Fruit fly (Drosophila melanogaster) whole organism, embryonic: Measurements from ENCODE around the gene CG15141.

ENCODE experiments used
- Aef1 ChIP-seq: fragments of 200-800 bp; sonication (Bioruptor generic); IDR thresholded peaks from 3 replicates; pipeline ENCODE4 v1.3.6; 2022; ENCODE audit warnings: missing biosample characterization, missing genetic modification characterization
- Bteb2 ChIP-seq: fragments of 200-800 bp; sonication (Bioruptor generic); optimal IDR thresholded peaks from 2 replicates; lab custom pipeline; 2016; ENCODE audit warnings: missing biosample characterization, missing genetic modification characterization
- CG10209 ChIP-seq: fragments of 200-800 bp; sonication (Bioruptor generic); optimal IDR thresholded peaks from 3 replicates; lab custom pipeline; 2017; ENCODE audit warnings: missing biosample characterization, mild to moderate bottlenecking, missing genetic modification characterization, missing genetic modification reagents
- CG11247 ChIP-seq: fragments of 200-800 bp; sonication (Bioruptor generic); IDR thresholded peaks from 2 replicates; pipeline ENCODE4 v1.3.6; 2022; ENCODE audit warnings: missing biosample characterization, missing genetic modification characterization
- CG11696 ChIP-seq: fragments of 200-800 bp; sonication (Bioruptor generic); IDR thresholded peaks from 2 replicates; pipeline ENCODE4 v1.3.6; 2022; ENCODE audit warnings: missing biosample characterization, missing genetic modification characterization
- CG12219 ChIP-seq: fragments of 200-800 bp; sonication (Bioruptor generic); optimal IDR thresholded peaks from 3 replicates; lab custom pipeline; 2018; ENCODE audit warnings: missing biosample characterization, mild to moderate bottlenecking, missing genetic modification characterization
- CG12744 ChIP-seq: fragments of 200-800 bp; sonication (Bioruptor generic); optimal IDR thresholded peaks from 2 replicates; lab custom pipeline; 2016; ENCODE audit warnings: missing biosample characterization, missing genetic modification characterization
- CG13624 ChIP-seq: fragments of 200-800 bp; sonication (Bioruptor generic); optimal IDR thresholded peaks from 2 replicates; lab custom pipeline; 2016; ENCODE audit warnings: missing biosample characterization, missing genetic modification characterization
- CG14014 ChIP-seq: fragments of 200-800 bp; sonication (Bioruptor generic); IDR thresholded peaks from 2 replicates; pipeline ENCODE4 v1.3.6; 2022; ENCODE audit warnings: missing biosample characterization, missing genetic modification characterization
- CG17829 ChIP-seq: fragments of 200-800 bp; optimal IDR thresholded peaks from 2 replicates; lab custom pipeline; 2019; ENCODE audit warnings: missing biosample characterization, mild to moderate bottlenecking, missing genetic modification characterization, moderate library complexity
- CG2678 ChIP-seq: fragments of 200-800 bp; sonication (Bioruptor generic); optimal IDR thresholded peaks from 3 replicates; lab custom pipeline; 2019; ENCODE audit warnings: missing biosample characterization, mild to moderate bottlenecking, missing genetic modification characterization, moderate library complexity
- CG33213 ChIP-seq: fragments of 200-800 bp; sonication (Bioruptor generic); optimal IDR thresholded peaks from 3 replicates; lab custom pipeline; 2016; ENCODE audit warnings: missing biosample characterization, missing genetic modification characterization
- CG42726 ChIP-seq: fragments of 200-800 bp; sonication (Bioruptor generic); IDR thresholded peaks from 2 replicates; pipeline ENCODE4 v1.3.6; 2022; ENCODE audit warnings: missing biosample characterization, missing genetic modification characterization; ENCODE audit not compliant: partially characterized antibody
- CG4282 ChIP-seq: fragments of 200-800 bp; sonication (Bioruptor generic); optimal IDR thresholded peaks from 2 replicates; lab custom pipeline; 2016; ENCODE audit warnings: missing biosample characterization, missing genetic modification characterization
- CG4404 ChIP-seq: fragments of 200-800 bp; sonication (Bioruptor generic); IDR thresholded peaks from 2 replicates; pipeline ENCODE4 v1.3.6; 2022; ENCODE audit warnings: missing biosample characterization, missing genetic modification characterization
- CG5180 ChIP-seq: fragments of 200-800 bp; sonication (Bioruptor generic); optimal IDR thresholded peaks from 3 replicates; lab custom pipeline; 2017; ENCODE audit warnings: missing biosample characterization, missing genetic modification characterization, mild to moderate bottlenecking, moderate library complexity, missing genetic modification reagents
- CG6791 ChIP-seq: fragments of 200-800 bp; sonication (Bioruptor generic); IDR thresholded peaks from 3 replicates; pipeline ENCODE4 v1.3.6; 2022; ENCODE audit warnings: missing biosample characterization, missing genetic modification characterization; ENCODE audit not compliant: partially characterized antibody
- CG8281 ChIP-seq: fragments of 200-800 bp; sonication (Bioruptor generic); optimal IDR thresholded peaks from 2 replicates; lab custom pipeline; 2018; ENCODE audit warnings: missing biosample characterization, mild to moderate bottlenecking, missing genetic modification characterization, moderate library complexity
- CG8290 ChIP-seq, 3 experiments: fragments of 200-800 bp; sonication (Bioruptor generic); optimal IDR thresholded peaks; 2 replicates each; lab custom pipeline; 2016 to 2019; ENCODE audit warnings: missing biosample characterization in 3 of 3, missing genetic modification characterization in 3 of 3, mild to moderate bottlenecking in 2 of 3, moderate library complexity in 1 of 3
- CG8359 ChIP-seq: fragments of 200-800 bp; sonication (Bioruptor generic); optimal IDR thresholded peaks from 2 replicates; lab custom pipeline; 2017; ENCODE audit warnings: missing biosample characterization, mild to moderate bottlenecking, missing genetic modification characterization, borderline replicate concordance
- CG8388 ChIP-seq: fragments of 200-800 bp; sonication (Bioruptor generic); optimal IDR thresholded peaks from 2 replicates; lab custom pipeline; 2019; ENCODE audit warnings: missing biosample characterization, mild to moderate bottlenecking, missing genetic modification characterization, moderate library complexity
- ERR ChIP-seq: fragments of 200-800 bp; sonication (Bioruptor generic); optimal IDR thresholded peaks from 2 replicates; lab custom pipeline; 2016; ENCODE audit warnings: missing biosample characterization, missing genetic modification characterization
- HHEX ChIP-seq: fragments of 200-800 bp; sonication (Bioruptor generic); optimal IDR thresholded peaks from 3 replicates; lab custom pipeline; 2017; ENCODE audit warnings: missing biosample characterization, mild to moderate bottlenecking, missing genetic modification characterization, missing genetic modification reagents
- HLH3B ChIP-seq: fragments of 200-800 bp; sonication (Bioruptor generic); IDR thresholded peaks from 2 replicates; pipeline ENCODE4 v1.3.6; 2022; ENCODE audit warnings: missing biosample characterization, missing genetic modification characterization
- HmgD ChIP-seq: fragments of 200-800 bp; sonication (Bioruptor generic); optimal IDR thresholded peaks from 3 replicates; lab custom pipeline; 2016; ENCODE audit warnings: missing biosample characterization, missing genetic modification characterization
- Hr51 ChIP-seq, 2 experiments: fragments of 200-800 bp; sonication (Bioruptor generic); optimal IDR thresholded peaks; 2 replicates in 1 of 2; 3 replicates in 1 of 2; lab custom pipeline; 2016 to 2018; ENCODE audit warnings: missing biosample characterization in 2 of 2, missing genetic modification characterization in 2 of 2, mild to moderate bottlenecking in 1 of 2, moderate library complexity in 1 of 2
- Kr ChIP-seq: fragments of 200-800 bp; sonication (Bioruptor generic); optimal IDR thresholded peaks from 2 replicates; lab custom pipeline; 2017; ENCODE audit warnings: missing biosample characterization, mild to moderate bottlenecking, missing genetic modification characterization
- PHDP ChIP-seq: fragments of 200-800 bp; sonication (Bioruptor generic); optimal IDR thresholded peaks from 3 replicates; lab custom pipeline; 2018; ENCODE audit warnings: missing biosample characterization, mild to moderate bottlenecking, missing genetic modification characterization, moderate library complexity
- Ravus ChIP-seq: fragments of 200-800 bp; sonication (Bioruptor generic); IDR thresholded peaks from 2 replicates; pipeline ENCODE4 v1.3.6; 2022; ENCODE audit warnings: missing biosample characterization, missing genetic modification characterization
- Sin3A ChIP-seq: fragments of >200 bp; optimal IDR thresholded peaks from 2 replicates; lab custom pipeline; 2018
- Spps ChIP-seq: fragments of 200-800 bp; sonication (Bioruptor generic); optimal IDR thresholded peaks from 2 replicates; lab custom pipeline; 2018; ENCODE audit warnings: missing biosample characterization, mild to moderate bottlenecking, missing genetic modification characterization
- Xbp1 ChIP-seq: fragments of 200-800 bp; sonication (Bioruptor generic); optimal IDR thresholded peaks from 3 replicates; lab custom pipeline; 2016; ENCODE audit warnings: missing biosample characterization, mild to moderate bottlenecking, missing genetic modification characterization
- bbx ChIP-seq: fragments of 200-800 bp; sonication (Bioruptor generic); IDR thresholded peaks from 2 replicates; pipeline ENCODE4 v1.3.6; 2022; ENCODE audit warnings: missing biosample characterization, missing genetic modification characterization; ENCODE audit not compliant: partially characterized antibody
- chinmo ChIP-seq: fragments of 200-800 bp; sonication (Bioruptor generic); IDR thresholded peaks from 4 replicates; pipeline ENCODE4 v1.3.6; 2022; ENCODE audit warnings: missing biosample characterization, missing genetic modification characterization; ENCODE audit not compliant: partially characterized antibody
- corto ChIP-seq: fragments of 200-800 bp; sonication (Bioruptor generic); optimal IDR thresholded peaks from 2 replicates; lab custom pipeline; 2016; ENCODE audit warnings: missing biosample characterization, mild to moderate bottlenecking, missing genetic modification characterization, moderate library complexity
- emc ChIP-seq: fragments of 200-800 bp; sonication (Bioruptor generic); optimal IDR thresholded peaks from 2 replicates; lab custom pipeline; 2016; ENCODE audit warnings: missing biosample characterization, missing genetic modification characterization
- fu2 ChIP-seq: fragments of 200-800 bp; sonication (Bioruptor generic); optimal IDR thresholded peaks from 2 replicates; lab custom pipeline; 2016; ENCODE audit warnings: missing biosample characterization, missing genetic modification characterization
- gcm ChIP-seq: fragments of 200-800 bp; sonication (Bioruptor generic); optimal IDR thresholded peaks from 2 replicates; lab custom pipeline; 2019; ENCODE audit warnings: missing biosample characterization, mild to moderate bottlenecking, missing genetic modification characterization, moderate library complexity
- gem ChIP-seq: fragments of 200-800 bp; sonication (Bioruptor generic); optimal IDR thresholded peaks from 2 replicates; lab custom pipeline; 2019; ENCODE audit warnings: missing biosample characterization, mild to moderate bottlenecking, missing genetic modification characterization, moderate library complexity
- gro ChIP-seq: fragments of 200-800 bp; sonication (Bioruptor generic); optimal IDR thresholded peaks from 2 replicates; lab custom pipeline; 2016; ENCODE audit warnings: missing biosample characterization, missing genetic modification characterization
- lbe ChIP-seq: fragments of 200-800 bp; sonication (Bioruptor generic); optimal IDR thresholded peaks from 2 replicates; lab custom pipeline; 2016; ENCODE audit warnings: missing biosample characterization, mild to moderate bottlenecking, missing genetic modification characterization
- maf-S ChIP-seq: fragments of 200-800 bp; sonication (Bioruptor generic); optimal IDR thresholded peaks from 2 replicates; lab custom pipeline; 2016; ENCODE audit warnings: missing biosample characterization, missing genetic modification characterization
- odd ChIP-seq: fragments of 200-800 bp; sonication (Bioruptor generic); optimal IDR thresholded peaks from 2 replicates; lab custom pipeline; 2017; ENCODE audit warnings: missing biosample characterization, mild to moderate bottlenecking, missing genetic modification characterization
- pfk ChIP-seq: fragments of 200-800 bp; sonication (Bioruptor generic); optimal IDR thresholded peaks from 2 replicates; lab custom pipeline; 2018; ENCODE audit warnings: missing biosample characterization, mild to moderate bottlenecking, missing genetic modification characterization, moderate library complexity
- sim ChIP-seq: fragments of 200-800 bp; sonication (Bioruptor generic); IDR thresholded peaks from 2 replicates; pipeline ENCODE4 v1.3.6; 2022; ENCODE audit warnings: missing biosample characterization, missing genetic modification characterization
- sna ChIP-seq: fragments of 200-800 bp; sonication (Bioruptor generic); IDR thresholded peaks from 2 replicates; pipeline ENCODE4 v1.3.6; 2022; ENCODE audit warnings: missing biosample characterization, missing genetic modification characterization; ENCODE audit not compliant: partially characterized antibody
- ssp ChIP-seq: fragments of 200-800 bp; sonication (Bioruptor generic); IDR thresholded peaks from 2 replicates; pipeline ENCODE4 v1.3.6; 2022; ENCODE audit warnings: missing biosample characterization, missing genetic modification characterization
- tll ChIP-seq, 2 experiments: fragments of 200-800 bp in 1 of 2; fragments of >200 bp in 1 of 2; sonication (Bioruptor generic) in 1 of 2; optimal IDR thresholded peaks; 2 replicates each; lab custom pipeline; 2017 to 2019; ENCODE audit warnings: missing biosample characterization in 2 of 2, missing genetic modification characterization in 2 of 2, mild to moderate bottlenecking in 1 of 2, moderate library complexity in 1 of 2
- unpg ChIP-seq: fragments of 200-800 bp; sonication (Bioruptor generic); optimal IDR thresholded peaks from 3 replicates; lab custom pipeline; 2018; ENCODE audit warnings: missing biosample characterization, mild to moderate bottlenecking, missing genetic modification characterization, moderate library complexity

The CG15141 gene

DNA sequence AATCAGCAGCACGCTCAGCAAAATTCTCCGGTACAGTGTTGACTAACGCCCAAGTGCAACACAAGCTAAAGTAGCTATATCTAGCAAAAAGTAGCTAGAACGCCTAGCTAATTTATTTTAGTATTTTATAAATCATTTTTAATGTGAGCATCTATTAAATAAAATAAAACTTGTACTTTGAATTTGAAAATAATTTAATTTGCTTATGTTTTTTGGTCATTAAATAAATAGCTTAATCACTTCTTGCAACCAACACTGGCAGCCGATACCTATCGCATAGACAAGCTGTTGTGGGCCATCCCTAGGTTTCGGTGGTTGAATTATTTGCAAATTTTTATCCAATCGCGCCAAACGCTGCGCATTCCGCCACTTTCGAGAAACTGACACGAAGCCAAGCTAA, at the start of gene CG15141, which contains the start of gene Polr2J (continued):
- peak; percentile 92 for TF ChIP-seq Xbp1
- peak in 1 of 2 experiments; percentile 44 for TF ChIP-seq tll (GFP tag; optimal IDR thresholded peaks at IDR 0.05; lab: Kevin White, UChicago)
- TF ChIP-seq CG8388 (GFP tag; lab: Kevin White, UChicago): peak; percentile 77
- peak; percentile 68 for TF ChIP-seq bbx (GFP tag; lab: Robert Waterston, UW)
- peak; percentile 72 for TF ChIP-seq HHEX (GFP tag; lab: Kevin White, UChicago)
- TF ChIP-seq CG12744 (GFP tag; lab: Kevin White, UChicago): peak; percentile 21
- TF ChIP-seq CG11696 (GFP tag; lab: Robert Waterston, UW): no peak
- no peak for TF ChIP-seq CG5180 (GFP tag; lab: Kevin White, UChicago)
- peak; percentile 29 for TF ChIP-seq emc (GFP tag; lab: Kevin White, UChicago)
- TF ChIP-seq CG8281 (tag; lab: Kevin White, UChicago): peak; percentile 48
- TF ChIP-seq Bteb2 (GFP tag; lab: Kevin White, UChicago): peak; percentile 79
- TF ChIP-seq CG33213 (GFP tag; lab: Kevin White, UChicago): peak; percentile 52
- TF ChIP-seq HmgD (GFP tag; lab: Kevin White, UChicago): no peak
- TF ChIP-seq Kr (GFP tag; lab: Kevin White, UChicago): no peak
- TF ChIP-seq PHDP: peak; percentile 87
- TF ChIP-seq Sin3A (lab: Kevin White, UChicago): peak; percentile 94
- TF ChIP-seq CG2678 (tag; lab: Kevin White, UChicago): no peak
- 0 out of 2 replicates have a peak, but pooled peaks have one; percentile 38 for TF ChIP-seq CG42726
- TF ChIP-seq CG4282 (GFP tag; lab: Kevin White, UChicago): no peak
- peak; percentile 83 to 87 for TF ChIP-seq Hr51 (GFP tag; optimal IDR thresholded peaks at IDR 0.05; lab: Kevin White, UChicago)
- TF ChIP-seq CG11247 (GFP tag; lab: Robert Waterston, UW): peak; percentile 82
- no peak for TF ChIP-seq chinmo (GFP tag; lab: Robert Waterston, UW)
- TF ChIP-seq CG4404 (GFP tag; lab: Robert Waterston, UW): peak; percentile 90
- peak; percentile 57 for TF ChIP-seq CG8359 (GFP tag; lab: Kevin White, UChicago)
- peak; percentile 84 for TF ChIP-seq sna (GFP tag; lab: Robert Waterston, UW)
- TF ChIP-seq ssp (GFP tag; lab: Robert Waterston, UW): peak; percentile 91
- TF ChIP-seq gem: peak; percentile 94
- TF ChIP-seq CG10209 (GFP tag; lab: Kevin White, UChicago): peak; percentile 87
- no peak for TF ChIP-seq odd
- TF ChIP-seq CG14014 (GFP tag; lab: Robert Waterston, UW): peak; percentile 86
- TF ChIP-seq HLH3B (GFP tag; lab: Robert Waterston, UW): peak; percentile 84
- TF ChIP-seq ERR: no peak
- TF ChIP-seq pfk (GFP tag; lab: Kevin White, UChicago): no peak
- peak; percentile 78 for TF ChIP-seq CG13624 (GFP tag; lab: Kevin White, UChicago)
- TF ChIP-seq maf-S (GFP tag; lab: Kevin White, UChicago): peak; percentile 61
- TF ChIP-seq gcm (GFP tag; lab: Kevin White, UChicago): no peak
- TF ChIP-seq corto (GFP tag; lab: Kevin White, UChicago): peak; percentile 25
- peak; percentile 91 for TF ChIP-seq Aef1 (GFP tag; lab: Robert Waterston, UW)
- TF ChIP-seq Ravus (GFP tag; lab: Robert Waterston, UW): peak; percentile 65
- peak; percentile 76 for TF ChIP-seq lbe (GFP tag; lab: Kevin White, UChicago)
- TF ChIP-seq CG17829 (tag; lab: Kevin White, UChicago): peak; percentile 91
- TF ChIP-seq CG8290 (GFP tag; optimal IDR thresholded peaks at IDR 0.05; lab: Kevin White, UChicago): peak; percentile 78
- peak in 1 of 2 experiments; percentile 12 for TF ChIP-seq CG8290 (tag; optimal IDR thresholded peaks at IDR 0.05; lab: Kevin White, UChicago)
- TF ChIP-seq CG12219 (GFP tag; lab: Kevin White, UChicago): peak; percentile 8
- peak; percentile 23 for TF ChIP-seq gro (GFP tag; lab: Kevin White, UChicago)
- peak; percentile 88 for TF ChIP-seq unpg (GFP tag; lab: Kevin White, UChicago)
- TF ChIP-seq CG6791 (GFP tag; lab: Robert Waterston, UW): peak; percentile 73
- TF ChIP-seq Spps (tag; lab: Kevin White, UChicago): peak; percentile 54
- no peak for TF ChIP-seq sim (GFP tag; lab: Robert Waterston, UW)
- TF ChIP-seq fu2 (GFP tag; lab: Kevin White, UChicago): peak; percentile 82
